Fruit fly (Drosophila melanogaster) whole organism: ENCODE data around the gene CkIIalpha-i3.

Experiments used
- CG8478 ChIP-seq: fragments of >200 bp; optimal IDR thresholded peaks from 2 replicates; lab custom pipeline; 2018; ENCODE audit warnings: inconsistent platforms
- Dll ChIP-seq: fragments of >200 bp; optimal IDR thresholded peaks from 2 replicates; lab custom pipeline; 2017
- EcR ChIP-seq, 2 experiments: fragments of >200 bp; optimal IDR thresholded peaks; 2 replicates each; lab custom pipeline; 2017; ENCODE audit warnings: missing biosample characterization in 2 of 2, missing genetic modification characterization in 2 of 2, missing genetic modification reagents in 2 of 2
- pan ChIP-seq: fragments of >200 bp; optimal IDR thresholded peaks from 2 replicates; lab custom pipeline; 2017
- psq ChIP-seq: fragments of >200 bp; optimal IDR thresholded peaks from 2 replicates; lab custom pipeline; 2017
- usp ChIP-seq: fragments of >200 bp; optimal IDR thresholded peaks from 2 replicates; lab custom pipeline; 2017; ENCODE audit warnings: missing biosample characterization, missing genetic modification characterization, mixed read lengths

The CkIIalpha-i3 gene

DNA sequence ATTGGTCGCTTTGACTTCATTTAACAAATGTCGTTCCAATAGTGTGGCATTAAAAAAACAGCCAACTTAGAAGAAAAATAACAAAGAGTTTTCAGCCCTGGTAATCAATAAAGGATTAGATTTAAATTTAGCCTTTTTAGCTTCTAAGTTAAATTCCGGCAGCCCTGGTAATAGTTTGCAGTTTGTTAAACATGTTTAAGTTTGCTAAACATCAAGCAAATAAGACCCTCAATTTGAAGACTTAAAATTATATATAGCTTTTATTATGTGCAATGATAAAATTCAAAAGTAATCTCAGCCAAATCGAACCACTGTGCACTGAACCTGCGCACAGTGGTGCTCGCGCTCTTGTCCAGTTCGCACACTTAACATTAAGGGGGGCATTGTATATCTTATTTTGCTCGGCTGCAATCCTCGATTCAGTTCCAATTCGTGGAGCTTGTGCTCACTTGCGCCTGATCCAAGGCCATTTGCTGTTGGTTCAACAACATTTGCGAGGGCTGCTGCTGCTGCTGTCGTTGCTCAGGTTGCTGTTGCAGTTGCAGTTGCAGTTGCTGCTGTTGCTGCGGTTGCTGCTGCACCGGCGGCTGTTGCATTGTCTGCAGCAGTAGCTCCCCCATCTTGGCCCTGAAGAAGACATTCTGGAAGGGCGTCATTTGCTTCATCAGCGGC is 27.2 kb upstream of the CkIIalpha-i3 start:
- no peak for TF ChIP-seq pan (lab: Kevin White, UChicago)
- TF ChIP-seq EcR (GFP tag; optimal IDR thresholded peaks at IDR 0.05; lab: Kevin White, UChicago) = no peak
- no peak for TF ChIP-seq Dll (lab: Kevin White, UChicago)
- no peak for TF ChIP-seq usp (GFP tag; lab: Kevin White, UChicago)
- TF ChIP-seq CG8478 (lab: Kevin White, UChicago) = no peak
- TF ChIP-seq psq (lab: Kevin White, UChicago) = no peak

- TF ChIP-seq psq (lab: Kevin White, UChicago) (no peak), CG8478 (lab: Kevin White, UChicago) (no peak), EcR (GFP tag; optimal IDR thresholded peaks at IDR 0.05; lab: Kevin White, UChicago) (peak in 1 of 2 experiments; percentile 46)
These were observed 26.2 kb upstream of the CkIIalpha-i3 start for dm6 chr3L:736542-737166.

dm6 chr3L:735948-736347 is 25.5 kb upstream of the CkIIalpha-i3 start:
- TF ChIP-seq CG8478 (lab: Kevin White, UChicago) = no peak
- TF ChIP-seq pan (lab: Kevin White, UChicago) = no peak
- no peak for TF ChIP-seq usp (GFP tag; lab: Kevin White, UChicago)
- no peak for TF ChIP-seq EcR (GFP tag; optimal IDR thresholded peaks at IDR 0.05; lab: Kevin White, UChicago)
- TF ChIP-seq Dll (lab: Kevin White, UChicago) = no peak
- TF ChIP-seq psq (lab: Kevin White, UChicago) = no peak

DNA sequence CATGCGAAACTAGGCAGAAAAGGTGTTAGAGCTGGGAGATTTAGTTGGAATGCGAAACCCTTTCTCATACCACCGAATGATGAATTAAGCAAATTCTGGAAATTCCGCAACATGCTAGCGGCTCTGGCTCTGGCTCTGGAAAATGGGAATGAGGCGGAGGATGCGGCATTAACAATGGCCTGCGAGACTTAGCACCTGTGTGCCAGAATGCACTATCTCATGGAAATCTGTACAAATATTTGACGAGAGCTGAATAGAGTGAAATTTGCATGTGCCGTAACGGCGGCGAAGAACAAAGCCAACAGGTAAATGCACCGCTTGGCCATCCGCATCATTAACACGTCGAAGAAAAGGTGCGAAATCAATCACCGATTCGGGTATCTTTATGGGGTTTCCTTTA is 24.9 kb upstream of the CkIIalpha-i3 start:
- TF ChIP-seq CG8478 (lab: Kevin White, UChicago) = no peak
- TF ChIP-seq psq (lab: Kevin White, UChicago) = no peak
- no peak for TF ChIP-seq usp (GFP tag; lab: Kevin White, UChicago)
- TF ChIP-seq Dll (lab: Kevin White, UChicago) = no peak
- no peak for TF ChIP-seq EcR (GFP tag; optimal IDR thresholded peaks at IDR 0.05; lab: Kevin White, UChicago)
- TF ChIP-seq pan (lab: Kevin White, UChicago) = no peak

dm6 chr3L:733845-734697 is 23.7 kb upstream of the CkIIalpha-i3 start:
- TF ChIP-seq usp (GFP tag; lab: Kevin White, UChicago) (no peak), pan (lab: Kevin White, UChicago) (no peak), CG8478 (lab: Kevin White, UChicago) (no peak), Dll (lab: Kevin White, UChicago) (no peak), psq (lab: Kevin White, UChicago) (no peak), EcR (GFP tag; optimal IDR thresholded peaks at IDR 0.05; lab: Kevin White, UChicago) (no peak)

DNA sequence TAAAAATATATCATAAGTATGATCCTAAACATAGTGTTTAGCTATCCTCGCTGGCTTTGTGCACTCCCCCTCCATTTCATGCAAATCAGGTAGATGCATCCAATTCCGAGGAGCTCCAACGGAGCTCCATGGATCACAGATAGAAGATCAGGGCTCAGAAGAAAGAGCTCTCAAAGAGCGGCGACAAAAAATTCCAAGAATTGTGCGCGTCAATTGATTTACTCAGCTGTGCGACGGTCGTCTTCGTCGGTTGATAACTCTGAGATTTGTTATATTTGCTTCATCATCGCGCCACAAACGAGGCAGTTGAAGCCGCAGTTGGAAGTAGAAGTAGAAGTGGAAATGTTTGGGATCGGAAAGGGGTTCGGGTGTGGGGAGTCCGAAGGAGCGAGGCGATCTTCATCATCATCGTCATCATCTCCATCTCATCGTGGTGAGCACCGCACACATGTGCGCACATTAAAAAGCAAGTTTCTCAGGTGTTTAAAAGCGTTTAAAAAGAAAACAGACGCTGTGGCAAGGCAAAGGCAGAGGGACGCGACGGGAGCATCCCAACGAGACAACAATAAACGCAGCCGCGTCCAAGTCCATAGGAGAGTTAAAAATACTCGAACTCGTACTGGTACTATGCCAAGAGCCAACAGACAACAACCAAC is 22.9 kb upstream of the CkIIalpha-i3 start:
- TF ChIP-seq EcR (GFP tag; optimal IDR thresholded peaks at IDR 0.05; lab: Kevin White, UChicago) = no peak
- no peak for TF ChIP-seq Dll (lab: Kevin White, UChicago)
- no peak for TF ChIP-seq psq (lab: Kevin White, UChicago)
- TF ChIP-seq usp (GFP tag; lab: Kevin White, UChicago) = no peak
- TF ChIP-seq pan (lab: Kevin White, UChicago) = no peak
- TF ChIP-seq CG8478 (lab: Kevin White, UChicago) = no peak

dm6 chr3L:732290-732954 is 22.0 kb upstream of the CkIIalpha-i3 start:
- TF ChIP-seq Dll (lab: Kevin White, UChicago) (no peak), usp (GFP tag; lab: Kevin White, UChicago) (no peak), psq (lab: Kevin White, UChicago) (no peak), EcR (GFP tag; optimal IDR thresholded peaks at IDR 0.05; lab: Kevin White, UChicago) (no peak), CG8478 (lab: Kevin White, UChicago) (no peak)

dm6 chr3L:731469-731868 is 21.1 kb upstream of the CkIIalpha-i3 start:
- TF ChIP-seq Dll (lab: Kevin White, UChicago) (no peak), pan (lab: Kevin White, UChicago) (no peak), psq (lab: Kevin White, UChicago) (no peak), usp (GFP tag; lab: Kevin White, UChicago) (no peak), CG8478 (lab: Kevin White, UChicago) (no peak), EcR (GFP tag; optimal IDR thresholded peaks at IDR 0.05; lab: Kevin White, UChicago) (no peak)

- TF ChIP-seq EcR (GFP tag; optimal IDR thresholded peaks at IDR 0.05; lab: Kevin White, UChicago) (no peak), psq (lab: Kevin White, UChicago) (no peak), pan (lab: Kevin White, UChicago) (no peak), usp (GFP tag; lab: Kevin White, UChicago) (no peak), Dll (lab: Kevin White, UChicago) (no peak), CG8478 (lab: Kevin White, UChicago) (no peak)
These were observed 18.9 kb upstream of the CkIIalpha-i3 start for dm6 chr3L:729345-729744.

DNA sequence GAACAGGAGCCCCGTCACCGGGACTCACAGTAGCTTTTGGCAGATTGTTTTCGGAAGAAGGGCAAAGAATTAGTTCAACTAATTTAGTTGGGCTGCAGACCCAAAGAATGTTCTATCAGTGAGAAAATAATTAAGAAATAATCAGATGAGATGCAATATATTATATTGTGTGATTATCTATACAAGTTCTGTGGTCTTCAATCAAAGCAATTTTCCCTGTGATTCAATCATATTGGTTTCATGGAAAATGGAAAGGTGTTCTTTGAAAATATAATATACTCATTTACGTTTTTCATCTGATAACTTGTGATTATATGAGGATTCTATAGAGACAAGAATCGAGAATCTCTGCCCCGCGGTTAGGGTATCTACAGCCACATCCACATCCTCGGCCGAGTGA is 18.2 kb upstream of the CkIIalpha-i3 start:
- TF ChIP-seq EcR (GFP tag; optimal IDR thresholded peaks at IDR 0.05; lab: Kevin White, UChicago) (no peak), usp (GFP tag; lab: Kevin White, UChicago) (no peak), pan (lab: Kevin White, UChicago) (no peak), psq (lab: Kevin White, UChicago) (no peak), Dll (lab: Kevin White, UChicago) (no peak), CG8478 (lab: Kevin White, UChicago) (no peak)
